Worm (Caenorhabditis elegans): Measurements from ENCODE around the gene slc-28.2.

Gene slc-28.2

ce11 chrV:3486857-3487256 is 26.8 kb downstream of the slc-28.2 start, which contains the start of gene srbc-32:
Gene srbc-32 (minus strand): TSS chrV:3486957.
- TF ChIP-seq nhr-67 (tag; optimal IDR thresholded peaks at IDR 0.05) (no peak), jun-1 (tag; optimal IDR thresholded peaks at IDR 0.05) (no peak), nhr-43 (tag; optimal IDR thresholded peaks at IDR 0.05; ENCODE audit: poor library complexity, severe bottlenecking) (no peak), zag-1 (tag; optimal IDR thresholded peaks at IDR 0.05) (no peak), pha-4 (tag; optimal IDR thresholded peaks at IDR 0.05) (no peak), mml-1 (tag; optimal IDR thresholded peaks at IDR 0.05) (no peak), ceh-9 (tag; optimal IDR thresholded peaks at IDR 0.05) (no peak), nhr-11 (tag; optimal IDR thresholded peaks at IDR 0.05) (no peak), eor-1 (tag; optimal IDR thresholded peaks at IDR 0.05) (no peak), nfya-1 (tag; optimal IDR thresholded peaks at IDR 0.05; ENCODE audit: insufficient read depth) (no peak), ceh-28 (tag; optimal IDR thresholded peaks at IDR 0.05) (no peak), unc-62 (GFP tag; optimal IDR thresholded peaks at IDR 0.05) (no peak), lin-15B (tag; optimal IDR thresholded peaks at IDR 0.05) (no peak), sea-2 (GFP tag; optimal IDR thresholded peaks at IDR 0.05) (no peak), ama-1 (optimal IDR thresholded peaks at IDR 0.05) (no peak), pqm-1 (tag; optimal IDR thresholded peaks at IDR 0.05) (no peak), unc-39 (tag; optimal IDR thresholded peaks at IDR 0.05) (no peak), tbx-2 (tag; optimal IDR thresholded peaks at IDR 0.05) (no peak), fos-1 (tag; optimal IDR thresholded peaks at IDR 0.05) (no peak)

DNA sequence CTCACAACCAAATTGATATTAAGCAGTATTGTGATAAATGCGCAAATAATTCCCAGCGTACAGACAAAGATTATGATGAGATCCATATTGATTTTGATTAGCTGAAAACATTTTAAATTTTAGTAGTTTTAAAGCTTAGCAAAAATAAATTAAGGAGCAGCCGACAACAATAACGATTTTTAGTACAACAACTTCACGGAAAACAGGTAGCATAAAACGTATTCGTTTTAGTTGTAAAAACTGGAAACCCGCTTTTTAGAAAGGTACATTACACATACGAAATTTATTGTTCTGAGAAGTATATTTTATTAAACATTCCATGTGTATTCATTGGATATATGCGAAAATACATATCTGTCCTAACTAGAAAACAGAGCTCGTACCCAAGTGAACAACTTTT is 30.4 kb downstream of the slc-28.2 start, which contains the start of gene srbc-36:
TSS of gene srbc-36 (minus strand) at position 101 of the 400 bp plus-strand sequence.
- no peak for TF ChIP-seq unc-39 (tag; optimal IDR thresholded peaks at IDR 0.05)
- no peak for TF ChIP-seq mml-1 (tag; optimal IDR thresholded peaks at IDR 0.05)
- no peak for TF ChIP-seq ceh-9 (tag; optimal IDR thresholded peaks at IDR 0.05)
- TF ChIP-seq tbx-2 (tag; optimal IDR thresholded peaks at IDR 0.05) = no peak
- TF ChIP-seq nhr-28 (tag; optimal IDR thresholded peaks at IDR 0.05) = no peak
- TF ChIP-seq elt-1 (tag; optimal IDR thresholded peaks at IDR 0.05) = no peak
- TF ChIP-seq R02D3.7 (tag; optimal IDR thresholded peaks at IDR 0.05) = no peak
- no peak for TF ChIP-seq sea-2 (GFP tag; optimal IDR thresholded peaks at IDR 0.05)

ce11 chrV:3496880-3497279 is 36.9 kb downstream of the slc-28.2 start, which contains the start of gene C07G3.15:
Gene C07G3.15 (minus strand): TSS chrV:3496980.
- TF ChIP-seq lin-15B (tag; optimal IDR thresholded peaks at IDR 0.05) (no peak), sea-2 (GFP tag; optimal IDR thresholded peaks at IDR 0.05) (no peak), nhr-43 (tag; optimal IDR thresholded peaks at IDR 0.05; ENCODE audit: poor library complexity, severe bottlenecking) (no peak), elt-2 (tag; optimal IDR thresholded peaks at IDR 0.05) (no peak), snpc-4 (tag; optimal IDR thresholded peaks at IDR 0.05) (no peak), nhr-25 (tag; optimal IDR thresholded peaks at IDR 0.05) (no peak), fkh-2 (tag; optimal IDR thresholded peaks at IDR 0.05) (no peak), nhr-76 (tag; optimal IDR thresholded peaks at IDR 0.05) (no peak), nhr-12 (tag; optimal IDR thresholded peaks at IDR 0.05) (no peak), nhr-28 (tag; optimal IDR thresholded peaks at IDR 0.05) (no peak), pha-4 (tag; optimal IDR thresholded peaks at IDR 0.05) (no peak), ztf-4 (tag; optimal IDR thresholded peaks at IDR 0.05) (no peak), mml-1 (tag; optimal IDR thresholded peaks at IDR 0.05) (no peak), ama-1 (optimal IDR thresholded peaks at IDR 0.05) (no peak), lsy-12 (tag; optimal IDR thresholded peaks at IDR 0.05) (no peak), daf-12 (tag; optimal IDR thresholded peaks at IDR 0.05) (no peak)

ce11 chrV:3502038-3502437 is 42.0 kb downstream of the slc-28.2 start, which contains the start of the genes C07G3.8 and C07G3.10:
Gene C07G3.8 (minus strand): TSS chrV:3502138.
Gene C07G3.10 (plus strand): TSS chrV:3502307.
- TF ChIP-seq ama-1 (optimal IDR thresholded peaks at IDR 0.05) (no peak), mml-1 (tag; optimal IDR thresholded peaks at IDR 0.05) (no peak), tbx-2 (tag; optimal IDR thresholded peaks at IDR 0.05) (no peak), eor-1 (tag; optimal IDR thresholded peaks at IDR 0.05) (no peak), skn-1 (tag; optimal IDR thresholded peaks at IDR 0.05) (no peak), elt-1 (tag; optimal IDR thresholded peaks at IDR 0.05) (no peak), R02D3.7 (tag; optimal IDR thresholded peaks at IDR 0.05) (no peak), egl-5 (tag; optimal IDR thresholded peaks at IDR 0.05) (no peak), pqm-1 (tag; optimal IDR thresholded peaks at IDR 0.05) (no peak), fkh-2 (tag; optimal IDR thresholded peaks at IDR 0.05) (no peak), nhr-25 (tag; optimal IDR thresholded peaks at IDR 0.05) (no peak), nhr-11 (tag; optimal IDR thresholded peaks at IDR 0.05) (no peak), sea-2 (GFP tag; optimal IDR thresholded peaks at IDR 0.05) (no peak), mdl-1 (tag; optimal IDR thresholded peaks at IDR 0.05) (no peak), unc-62 (GFP tag; optimal IDR thresholded peaks at IDR 0.05) (no peak)

Data from whole organism, L3 larva.